Worm (Caenorhabditis elegans): ENCODE results near the gene natc-1.

natc-1 gene

ce11 chrV:8494260-8494939 lies 32.2 kb downstream of the natc-1 start, which contains the start of gene pxn-1:
Gene pxn-1, plus strand, starts transcription at chrV:8494889.
- TF ChIP-seq him-1 (tag; optimal IDR thresholded peaks at IDR 0.05) (no peak), ceh-40 (GFP tag; IDR thresholded peaks at IDR 0.05) (no peak), F52B5.7 (tag; optimal IDR thresholded peaks at IDR 0.05) (no peak), lsl-1 (GFP tag; optimal IDR thresholded peaks at IDR 0.05) (no peak), ztf-22 (GFP tag; optimal IDR thresholded peaks at IDR 0.05) (no peak), Y95B8A.8 (GFP tag; IDR thresholded peaks at IDR 0.05) (no peak), zfh-2 (GFP tag; conservative IDR thresholded peaks at IDR 0.05) (no peak), snpc-4 (GFP tag; optimal IDR thresholded peaks at IDR 0.05) (no peak), snpc-4 (tag; optimal IDR thresholded peaks at IDR 0.05) (no peak), pha-4 (tag; optimal IDR thresholded peaks at IDR 0.05) (no peak)

- peak; percentile 71 for TF ChIP-seq D2030.7 (GFP tag; IDR thresholded peaks at IDR 0.05)
- TF ChIP-seq rpc-1 (optimal IDR thresholded peaks at IDR 0.05) = peak; percentile 48
- TF ChIP-seq rpc-1 (tag; optimal IDR thresholded peaks at IDR 0.05) = peak; percentile 78
- TF ChIP-seq unc-62 (GFP tag; optimal IDR thresholded peaks at IDR 0.05) = no peak
- TF ChIP-seq ceh-91 (GFP tag; IDR thresholded peaks at IDR 0.05) = no peak
- TF ChIP-seq mes-4 (tag; optimal IDR thresholded peaks at IDR 0.05) = no peak
- TF ChIP-seq him-1 (tag; optimal IDR thresholded peaks at IDR 0.05) = peak; percentile 56
- TF ChIP-seq lsl-1 (GFP tag; optimal IDR thresholded peaks at IDR 0.05) = peak; percentile 28
- TF ChIP-seq F57C9.4 (tag; optimal IDR thresholded peaks at IDR 0.05) = no peak
- TF ChIP-seq xnd-1 (tag; optimal IDR thresholded peaks at IDR 0.05) = no peak
- TF ChIP-seq aptf-3 (GFP tag; IDR thresholded peaks at IDR 0.05) = no peak
- no peak for TF ChIP-seq C06A6.2 (GFP tag; conservative IDR thresholded peaks at IDR 0.05)
- TF ChIP-seq ceh-58 (GFP tag; IDR thresholded peaks at IDR 0.05) = no peak
- TF ChIP-seq rec-8 (tag; optimal IDR thresholded peaks at IDR 0.05) = no peak
- TF ChIP-seq tbp1 (GFP tag; optimal IDR thresholded peaks at IDR 0.05) = peak; percentile 90
- TF ChIP-seq tbx-9 (tag; optimal IDR thresholded peaks at IDR 0.05; ENCODE audit: borderline replicate concordance) = no peak
- no peak for TF ChIP-seq T26A5.8 (tag; optimal IDR thresholded peaks at IDR 0.05)
- 0 out of 2 replicates have a peak, but pooled peaks have one; percentile 26 for TF ChIP-seq Y53F4B.3 (GFP tag; IDR thresholded peaks at IDR 0.05)
- TF ChIP-seq dox-1 (GFP tag; IDR thresholded peaks at IDR 0.05) = peak; percentile 66
- no peak for TF ChIP-seq Y53G8AR.9 (GFP tag; conservative IDR thresholded peaks at IDR 0.05)
- no peak for TF ChIP-seq nfya-2 (GFP tag; IDR thresholded peaks at IDR 0.05)
- no peak for TF ChIP-seq efl-1 (GFP tag; optimal IDR thresholded peaks at IDR 0.05)
- TF ChIP-seq lin-26 (GFP tag; IDR thresholded peaks at IDR 0.05) = peak; percentile 91
- peak; percentile 69 for TF ChIP-seq die-1 (tag; optimal IDR thresholded peaks at IDR 0.05)
- TF ChIP-seq ceh-100 (GFP tag; IDR thresholded peaks at IDR 0.05) = no peak
- peak; percentile 74 for TF ChIP-seq sptf-2 (GFP tag; optimal IDR thresholded peaks at IDR 0.05)
- no peak for TF ChIP-seq chd-7 (tag; optimal IDR thresholded peaks at IDR 0.05)
- TF ChIP-seq aptf-2 (GFP tag; conservative IDR thresholded peaks at IDR 0.05) = no peak
- no peak for TF ChIP-seq hlh-26 (GFP tag; conservative IDR thresholded peaks at IDR 0.05)
- TF ChIP-seq F57A8.1 (GFP tag; optimal IDR thresholded peaks at IDR 0.05) = peak; percentile 63
- TF ChIP-seq ekl-4 (GFP tag; IDR thresholded peaks at IDR 0.05) = no peak
- no peak for TF ChIP-seq Y67H2A.10 (GFP tag; conservative IDR thresholded peaks at IDR 0.05)
- TF ChIP-seq nhr-120 (GFP tag; IDR thresholded peaks at IDR 0.05) = no peak
- TF ChIP-seq cebp-2 (GFP tag; IDR thresholded peaks at IDR 0.05) = no peak
- no peak for TF ChIP-seq repo-1 (tag; optimal IDR thresholded peaks at IDR 0.05)
- no peak for TF ChIP-seq fkh-3 (tag; optimal IDR thresholded peaks at IDR 0.05)
- TF ChIP-seq hmg-1.2 (GFP tag; IDR thresholded peaks at IDR 0.05) = peak; percentile 60
- TF ChIP-seq nfya-1 (tag; optimal IDR thresholded peaks at IDR 0.05; ENCODE audit: borderline replicate concordance, insufficient read depth) = no peak
- TF ChIP-seq snpc-4 (GFP tag; optimal IDR thresholded peaks at IDR 0.05) = no peak
- peak in 1 of 4 experiments; percentile 74 for TF ChIP-seq snpc-4 (tag; optimal IDR thresholded peaks at IDR 0.05)
- TF ChIP-seq lin-35 (GFP tag; optimal IDR thresholded peaks at IDR 0.05) = no peak
Measured at ce11 chrV:8495106-8495505, 32.9 kb downstream of the natc-1 start.

All from whole organism, young adult.